Worm (Caenorhabditis elegans): ENCODE results near the gene srsx-39.

DNA sequence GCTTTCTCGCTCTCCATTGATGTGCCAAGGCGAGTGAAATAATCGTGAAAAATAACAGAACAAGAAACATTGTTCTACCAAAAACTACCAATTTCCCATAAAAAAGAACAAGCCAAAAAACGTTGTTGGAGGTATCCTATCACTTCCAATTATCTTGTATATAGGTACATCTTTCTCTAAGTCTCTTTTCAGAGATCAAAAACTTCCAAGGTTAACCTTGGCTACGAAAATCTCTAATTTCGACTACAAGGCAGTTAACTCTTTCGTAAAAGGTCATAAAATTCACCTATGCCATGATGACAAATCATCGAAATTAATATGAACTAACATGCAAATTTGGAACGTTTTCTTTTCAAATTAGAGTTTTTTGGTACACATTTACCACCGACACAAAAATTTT lies 31.3 kb upstream of the srsx-39 start, which contains the start of gene cyp-34A1:
- TF ChIP-seq hnd-1 (tag; optimal IDR thresholded peaks at IDR 0.05) (no peak), hmg-4 (GFP tag; optimal IDR thresholded peaks at IDR 0.05) (no peak), tra-4 (tag; optimal IDR thresholded peaks at IDR 0.05) (no peak), pes-1 (GFP tag; IDR thresholded peaks at IDR 0.05) (no peak)

All from whole organism, early embryonic.